Fruit fly (Drosophila melanogaster) whole organism, embryonic: Measurements from ENCODE around the gene THADA.
A peak's percentile ranks its signal among the peaks of the same experiment; 100 is the strongest.

Source experiments
- Ada2b ChIP-seq: fragments of 200-800 bp; sonication (Bioruptor generic); IDR thresholded peaks from 2 replicates; pipeline ENCODE4 v1.3.6; 2022; ENCODE audit warnings: missing biosample characterization, missing genetic modification characterization
- BtbVII ChIP-seq: fragments of 200-800 bp; sonication (Bioruptor generic); optimal IDR thresholded peaks from 3 replicates; lab custom pipeline; 2017; ENCODE audit warnings: missing biosample characterization, mild to moderate bottlenecking, missing genetic modification characterization
- C15 ChIP-seq: fragments of 200-800 bp; sonication (Bioruptor generic); IDR thresholded peaks from 3 replicates; pipeline ENCODE4 v1.3.6; 2022; ENCODE audit warnings: missing biosample characterization, missing genetic modification characterization
- CG11093 ChIP-seq: fragments of 200-800 bp; sonication (Bioruptor generic); IDR thresholded peaks from 3 replicates; pipeline ENCODE4 v1.3.6; 2022; ENCODE audit warnings: missing biosample characterization, missing genetic modification characterization
- CG11560 ChIP-seq: fragments of 200-800 bp; sonication (Bioruptor generic); IDR thresholded peaks from 3 replicates; pipeline ENCODE4 v1.3.6; 2022; ENCODE audit warnings: missing biosample characterization, missing genetic modification characterization
- CG12659 ChIP-seq: fragments of 200-800 bp; sonication (Bioruptor generic); optimal IDR thresholded peaks from 3 replicates; lab custom pipeline; 2017; ENCODE audit warnings: mild to moderate bottlenecking, missing biosample characterization, missing genetic modification reagents, missing genetic modification characterization
- CG13123 ChIP-seq: fragments of 200-800 bp; sonication (Bioruptor generic); optimal IDR thresholded peaks from 2 replicates; lab custom pipeline; 2016; ENCODE audit warnings: missing biosample characterization, missing genetic modification characterization
- CG13424 ChIP-seq: fragments of 200-800 bp; sonication (Bioruptor generic); optimal IDR thresholded peaks from 2 replicates; lab custom pipeline; 2019; ENCODE audit warnings: missing biosample characterization, mild to moderate bottlenecking, missing genetic modification characterization, moderate library complexity
- CG13624 ChIP-seq: fragments of 200-800 bp; sonication (Bioruptor generic); optimal IDR thresholded peaks from 2 replicates; lab custom pipeline; 2016; ENCODE audit warnings: missing biosample characterization, missing genetic modification characterization
- CG13775 ChIP-seq: fragments of 200-800 bp; sonication (Bioruptor generic); optimal IDR thresholded peaks from 3 replicates; lab custom pipeline; 2017; ENCODE audit warnings: missing biosample characterization, mild to moderate bottlenecking, missing genetic modification characterization
- CG14860 ChIP-seq: fragments of 200-800 bp; sonication (Bioruptor generic); IDR thresholded peaks from 3 replicates; pipeline ENCODE4 v1.3.6; 2022; ENCODE audit warnings: missing biosample characterization, missing genetic modification characterization; ENCODE audit not compliant: partially characterized antibody
- CG15601 ChIP-seq: fragments of 200-800 bp; sonication (Bioruptor generic); optimal IDR thresholded peaks from 3 replicates; lab custom pipeline; 2019; ENCODE audit warnings: missing biosample characterization, mild to moderate bottlenecking, missing genetic modification characterization, moderate library complexity
- CG15696 ChIP-seq: fragments of 200-800 bp; sonication (Bioruptor generic); optimal IDR thresholded peaks from 2 replicates; lab custom pipeline; 2019; ENCODE audit warnings: missing biosample characterization, mild to moderate bottlenecking, missing genetic modification characterization, moderate library complexity
- CG2712 ChIP-seq: fragments of 200-800 bp; optimal IDR thresholded peaks from 3 replicates; lab custom pipeline; 2019; ENCODE audit warnings: missing biosample characterization, mild to moderate bottlenecking, missing genetic modification characterization, moderate library complexity
- CG31441 ChIP-seq: fragments of 200-800 bp; sonication (Bioruptor generic); IDR thresholded peaks from 2 replicates; pipeline ENCODE4 v1.3.6; 2022; ENCODE audit warnings: missing biosample characterization, missing genetic modification characterization
- CG7372 ChIP-seq: fragments of 200-800 bp; sonication (Bioruptor generic); IDR thresholded peaks from 2 replicates; pipeline ENCODE4 v1.3.6; 2022; ENCODE audit warnings: missing biosample characterization, missing genetic modification characterization
- CG7928 ChIP-seq: fragments of 200-800 bp; sonication (Bioruptor generic); optimal IDR thresholded peaks from 2 replicates; lab custom pipeline; 2017; ENCODE audit warnings: missing biosample characterization, mild to moderate bottlenecking, missing genetic modification characterization
- CG8359 ChIP-seq: fragments of 200-800 bp; sonication (Bioruptor generic); optimal IDR thresholded peaks from 2 replicates; lab custom pipeline; 2017; ENCODE audit warnings: missing biosample characterization, mild to moderate bottlenecking, missing genetic modification characterization, borderline replicate concordance
- CG9817 ChIP-seq: fragments of 200-800 bp; sonication (Bioruptor generic); optimal IDR thresholded peaks from 2 replicates; lab custom pipeline; 2018; ENCODE audit warnings: missing biosample characterization, mild to moderate bottlenecking, missing genetic modification characterization, moderate library complexity
- CrebB ChIP-seq: fragments of 200-800 bp; sonication (Bioruptor generic); optimal IDR thresholded peaks from 3 replicates; lab custom pipeline; 2018; ENCODE audit warnings: missing biosample characterization, mild to moderate bottlenecking, missing genetic modification characterization
- H2.0 ChIP-seq: fragments of 200-800 bp; sonication (Bioruptor generic); IDR thresholded peaks from 2 replicates; pipeline ENCODE4 v1.3.6; 2022; ENCODE audit warnings: missing biosample characterization, missing genetic modification characterization
- Hr39 ChIP-seq: fragments of >200 bp; optimal IDR thresholded peaks from 2 replicates; lab custom pipeline; 2017
- Hr78 ChIP-seq, 2 experiments: fragments of 200-800 bp in 1 of 2; fragments of >200 bp in 1 of 2; sonication (Bioruptor generic) in 1 of 2; optimal IDR thresholded peaks; 2 replicates each; lab custom pipeline; 2017 to 2019; ENCODE audit warnings: missing biosample characterization in 2 of 2, missing genetic modification characterization in 2 of 2, mild to moderate bottlenecking in 1 of 2, moderate library complexity in 1 of 2
- NFAT ChIP-seq: fragments of 200-800 bp; sonication (Bioruptor generic); IDR thresholded peaks from 2 replicates; pipeline ENCODE4 v1.3.6; 2022; ENCODE audit warnings: missing biosample characterization, missing genetic modification characterization
- Nf-YB ChIP-seq: fragments of 200-800 bp; sonication (Bioruptor generic); optimal IDR thresholded peaks from 3 replicates; lab custom pipeline; 2019; ENCODE audit warnings: missing biosample characterization, mild to moderate bottlenecking, missing genetic modification characterization, moderate library complexity
- PHDP ChIP-seq: fragments of 200-800 bp; sonication (Bioruptor generic); optimal IDR thresholded peaks from 3 replicates; lab custom pipeline; 2018; ENCODE audit warnings: missing biosample characterization, mild to moderate bottlenecking, missing genetic modification characterization, moderate library complexity
- Six4 ChIP-seq: fragments of 200-800 bp; sonication (Bioruptor generic); optimal IDR thresholded peaks from 2 replicates; lab custom pipeline; 2016; ENCODE audit warnings: missing biosample characterization, missing genetic modification characterization
- Sox100B ChIP-seq: fragments of 200-800 bp; sonication (Bioruptor generic); optimal IDR thresholded peaks from 3 replicates; lab custom pipeline; 2018; ENCODE audit warnings: missing biosample characterization, mild to moderate bottlenecking, missing genetic modification characterization
- bcd ChIP-seq: fragments of 200-800 bp; sonication (Bioruptor generic); optimal IDR thresholded peaks from 2 replicates; lab custom pipeline; 2017; ENCODE audit warnings: missing biosample characterization, mild to moderate bottlenecking, missing genetic modification characterization
- bsh ChIP-seq, 2 experiments: fragments of 200-800 bp; sonication (Bioruptor generic); optimal IDR thresholded peaks; 2 replicates each; lab custom pipeline; 2017 to 2018; ENCODE audit warnings: mild to moderate bottlenecking in 2 of 2, missing biosample characterization in 2 of 2, missing genetic modification characterization in 2 of 2, moderate library complexity in 1 of 2
- dan ChIP-seq: fragments of 200-800 bp; sonication (Bioruptor generic); IDR thresholded peaks from 2 replicates; pipeline ENCODE4 v1.3.6; 2022; ENCODE audit warnings: missing biosample characterization, missing genetic modification characterization
- danr ChIP-seq: fragments of 200-800 bp; sonication (Bioruptor generic); IDR thresholded peaks from 2 replicates; pipeline ENCODE4 v1.3.6; 2022; ENCODE audit warnings: missing biosample characterization, missing genetic modification characterization
- dmrt99B ChIP-seq: fragments of 200-800 bp; sonication (Bioruptor generic); optimal IDR thresholded peaks from 2 replicates; lab custom pipeline; 2018; ENCODE audit warnings: missing biosample characterization, mild to moderate bottlenecking, missing genetic modification characterization, moderate library complexity
- fd3F ChIP-seq: fragments of 200-800 bp; sonication (Bioruptor generic); optimal IDR thresholded peaks from 2 replicates; lab custom pipeline; 2018; ENCODE audit warnings: missing biosample characterization, mild to moderate bottlenecking, missing genetic modification characterization, moderate library complexity
- fd64A ChIP-seq: fragments of 200-800 bp; sonication (Bioruptor generic); optimal IDR thresholded peaks from 3 replicates; lab custom pipeline; 2018; ENCODE audit warnings: missing biosample characterization, mild to moderate bottlenecking, missing genetic modification characterization
- grau ChIP-seq: fragments of 200-800 bp; optimal IDR thresholded peaks from 3 replicates; lab custom pipeline; 2019; ENCODE audit warnings: missing biosample characterization, mild to moderate bottlenecking, missing genetic modification characterization, moderate library complexity
- gt ChIP-seq: fragments of 200-800 bp; sonication (Bioruptor generic); IDR thresholded peaks from 2 replicates; pipeline ENCODE4 v1.3.6; 2022; ENCODE audit warnings: missing biosample characterization, missing genetic modification characterization
- jigr1 ChIP-seq: fragments of 200-800 bp; sonication (Bioruptor generic); IDR thresholded peaks from 3 replicates; pipeline ENCODE4 v1.3.6; 2022; ENCODE audit warnings: missing biosample characterization, missing genetic modification characterization
- nom ChIP-seq: fragments of 200-800 bp; sonication (Bioruptor generic); optimal IDR thresholded peaks from 2 replicates; lab custom pipeline; 2017; ENCODE audit warnings: missing biosample characterization, missing genetic modification characterization, mild to moderate bottlenecking, moderate library complexity, missing genetic modification reagents
- pb ChIP-seq: fragments of 200-800 bp; sonication (Bioruptor generic); optimal IDR thresholded peaks from 3 replicates; lab custom pipeline; 2016; ENCODE audit warnings: missing biosample characterization, missing genetic modification characterization
- salm ChIP-seq: fragments of 200-800 bp; sonication (Bioruptor generic); optimal IDR thresholded peaks from 2 replicates; lab custom pipeline; 2018; ENCODE audit warnings: missing biosample characterization, mild to moderate bottlenecking, missing genetic modification characterization
- sens-2 ChIP-seq: fragments of 200-800 bp; sonication (Bioruptor generic); IDR thresholded peaks from 2 replicates; pipeline ENCODE4 v1.3.6; 2022; ENCODE audit warnings: missing biosample characterization, missing genetic modification characterization
- slou ChIP-seq: fragments of 200-800 bp; sonication (Bioruptor generic); optimal IDR thresholded peaks from 3 replicates; lab custom pipeline; 2016; ENCODE audit warnings: missing biosample characterization, missing genetic modification characterization
- sug ChIP-seq: fragments of 200-800 bp; optimal IDR thresholded peaks from 2 replicates; lab custom pipeline; 2019; ENCODE audit warnings: missing biosample characterization, mild to moderate bottlenecking, missing genetic modification characterization, moderate library complexity
- tgo ChIP-seq: fragments of 200-800 bp; sonication (Bioruptor generic); IDR thresholded peaks from 3 replicates; pipeline ENCODE4 v1.3.6; 2022; ENCODE audit warnings: missing biosample characterization, missing genetic modification characterization
- tin ChIP-seq: fragments of 200-800 bp; sonication (Bioruptor generic); optimal IDR thresholded peaks from 3 replicates; lab custom pipeline; 2016; ENCODE audit warnings: missing biosample characterization, missing genetic modification characterization
- tio ChIP-seq: fragments of 200-800 bp; sonication (Bioruptor generic); optimal IDR thresholded peaks from 2 replicates; lab custom pipeline; 2017; ENCODE audit warnings: missing biosample characterization, missing genetic modification characterization, inconsistent platforms
- vvl ChIP-seq: fragments of 200-800 bp; sonication (Bioruptor generic); IDR thresholded peaks from 2 replicates; pipeline ENCODE4 v1.3.6; 2022; ENCODE audit warnings: missing biosample characterization, missing genetic modification characterization
- wor ChIP-seq: fragments of 200-800 bp; sonication (Bioruptor generic); IDR thresholded peaks from 2 replicates; pipeline ENCODE4 v1.3.6; 2022; ENCODE audit warnings: missing biosample characterization, missing genetic modification characterization
- z ChIP-seq: fragments of 200-800 bp; sonication (Bioruptor generic); IDR thresholded peaks from 3 replicates; pipeline ENCODE4 v1.3.6; 2022; ENCODE audit warnings: missing biosample characterization, missing genetic modification characterization

THADA gene

dm6 chrX:19842397-19843261, 22.7 kb downstream of the THADA start (continued):
- no peak for TF ChIP-seq tio (GFP tag; lab: Kevin White, UChicago)
- TF ChIP-seq CG15696 (tag; lab: Kevin White, UChicago), result peak; percentile 64
- no peak for TF ChIP-seq PHDP (tag; lab: Kevin White, UChicago)
- peak; percentile 26 for TF ChIP-seq dmrt99B (tag; lab: Kevin White, UChicago)
- no peak for TF ChIP-seq Hr78 (GFP tag; optimal IDR thresholded peaks at IDR 0.05; lab: Kevin White, UChicago)
- TF ChIP-seq fd3F, result no peak
- no peak for TF ChIP-seq tgo (GFP tag; lab: Robert Waterston, UW)
- TF ChIP-seq NFAT, result no peak
- no peak for TF ChIP-seq CG7372 (GFP tag; lab: Robert Waterston, UW)
- TF ChIP-seq sug (tag; lab: Kevin White, UChicago), result no peak
- TF ChIP-seq CG13123, result no peak
- TF ChIP-seq CG7928, result no peak
- TF ChIP-seq CG11560 (tag; lab: Robert Waterston, UW), result no peak
- no peak for TF ChIP-seq z (GFP tag; lab: Robert Waterston, UW)
- TF ChIP-seq C15, result no peak
- no peak for TF ChIP-seq Nf-YB (GFP tag; lab: Kevin White, UChicago)
- no peak for TF ChIP-seq CG13624 (GFP tag; lab: Kevin White, UChicago)
- TF ChIP-seq vvl (GFP tag; lab: Robert Waterston, UW), result no peak
- no peak for TF ChIP-seq salm (tag; lab: Kevin White, UChicago)
- no peak for TF ChIP-seq CG15601 (tag; lab: Kevin White, UChicago)
- TF ChIP-seq wor (GFP tag; lab: Robert Waterston, UW), result no peak
- TF ChIP-seq CG11093 (GFP tag; lab: Robert Waterston, UW), result no peak
- no peak for TF ChIP-seq Hr39
- peak; percentile 2 for TF ChIP-seq grau (tag; lab: Kevin White, UChicago)
- TF ChIP-seq gt (GFP tag; lab: Robert Waterston, UW), result no peak
- TF ChIP-seq H2.0, result no peak
- no peak for TF ChIP-seq CG12659
- no peak for TF ChIP-seq dan
- TF ChIP-seq Sox100B (GFP tag; lab: Kevin White, UChicago), result no peak
- no peak; the same call in 1 of the 2 replicates for TF ChIP-seq CG31441 (GFP tag; lab: Robert Waterston, UW)
- no peak for TF ChIP-seq CG8359 (GFP tag; lab: Kevin White, UChicago)
- TF ChIP-seq danr (GFP tag; lab: Robert Waterston, UW), result no peak
- no peak for TF ChIP-seq CG9817 (tag; lab: Kevin White, UChicago)
- TF ChIP-seq CG14860 (GFP tag; lab: Robert Waterston, UW), result no peak
- TF ChIP-seq slou (GFP tag; lab: Kevin White, UChicago), result no peak
- no peak for TF ChIP-seq sens-2
- no peak for TF ChIP-seq CrebB (tag; lab: Kevin White, UChicago)
- TF ChIP-seq Ada2b (GFP tag; lab: Robert Waterston, UW), result no peak
- peak; percentile 32 for TF ChIP-seq Six4 (GFP tag; lab: Kevin White, UChicago)
- no peak for TF ChIP-seq jigr1 (GFP tag; lab: Robert Waterston, UW)
- peak; percentile 43 for TF ChIP-seq nom
- TF ChIP-seq CG13775 (GFP tag; lab: Kevin White, UChicago), result peak; percentile 22
- TF ChIP-seq tin (GFP tag; lab: Kevin White, UChicago), result no peak
- TF ChIP-seq fd64A, result no peak
- TF ChIP-seq CG2712, result peak; percentile 58
- TF ChIP-seq bsh (GFP tag; optimal IDR thresholded peaks at IDR 0.05; lab: Kevin White, UChicago), result peak in 1 of 2 experiments; percentile 3
- TF ChIP-seq BtbVII (GFP tag; lab: Kevin White, UChicago), result no peak
- no peak for TF ChIP-seq CG13424
- TF ChIP-seq bcd (GFP tag; lab: Kevin White, UChicago), result no peak
- no peak for TF ChIP-seq pb
